Worm (Caenorhabditis elegans) whole organism, young adult: ENCODE measurements around the gene Y37A1B.4.

Source experiments
- C06A6.2 ChIP-seq: fragments of 200-800 bp; sonication (Bioruptor generic); conservative IDR thresholded peaks from 2 replicates; pipeline ENCODE4 v1.3.6; 2022; ENCODE audit warnings: missing genetic modification characterization, missing compliant biosample characterization
- F22D6.2 ChIP-seq: sonication (generic microtip); optimal IDR thresholded peaks from 2 replicates; lab custom pipeline; 2016; ENCODE audit warnings: mild to moderate bottlenecking, missing genetic modification characterization, missing compliant biosample characterization
- F37B4.10 ChIP-seq: fragments of 200-800 bp; sonication (Bioruptor generic); IDR thresholded peaks from 2 replicates; pipeline ENCODE4 v1.3.6; 2022; ENCODE audit warnings: missing genetic modification characterization, missing compliant biosample characterization
- F57A8.1 ChIP-seq: fragments of 200-800 bp; sonication (Bioruptor generic); optimal IDR thresholded peaks from 2 replicates; lab custom pipeline; 2018; ENCODE audit warnings: mild to moderate bottlenecking, missing genetic modification characterization, moderate library complexity, missing compliant biosample characterization
- K12H6.12 ChIP-seq: fragments of 200-800 bp; sonication (Bioruptor generic); optimal IDR thresholded peaks from 2 replicates; lab custom pipeline; 2018; ENCODE audit warnings: mild to moderate bottlenecking, missing genetic modification characterization, missing compliant biosample characterization
- T07F8.4 ChIP-seq: sonication (generic microtip); optimal IDR thresholded peaks from 2 replicates; lab custom pipeline; 2016; ENCODE audit warnings: mild to moderate bottlenecking, missing genetic modification characterization, moderate library complexity, missing compliant biosample characterization
- Y53F4B.3 ChIP-seq: fragments of 200-800 bp; sonication (Bioruptor generic); IDR thresholded peaks from 2 replicates; pipeline ENCODE4 v1.3.6; 2022; ENCODE audit warnings: missing genetic modification reagents, missing genetic modification characterization, missing compliant biosample characterization
- Y95B8A.8 ChIP-seq: fragments of 200-800 bp; sonication (Bioruptor generic); IDR thresholded peaks from 2 replicates; pipeline ENCODE4 v1.3.6; 2022; ENCODE audit warnings: missing genetic modification reagents, missing genetic modification characterization, missing compliant biosample characterization
- aptf-3 ChIP-seq: fragments of 200-800 bp; sonication (Bioruptor generic); IDR thresholded peaks from 2 replicates; pipeline ENCODE4 v1.3.6; 2022; ENCODE audit warnings: missing genetic modification characterization, missing compliant biosample characterization
- athp-1 ChIP-seq: sonication (generic microtip); optimal IDR thresholded peaks from 2 replicates; lab custom pipeline; 2017; ENCODE audit warnings: mild to moderate bottlenecking, missing genetic modification characterization, missing compliant biosample characterization
- ceh-27 ChIP-seq: fragments of 200-800 bp; sonication (Bioruptor generic); optimal IDR thresholded peaks from 2 replicates; lab custom pipeline; 2018; ENCODE audit warnings: mild to moderate bottlenecking, missing genetic modification characterization, moderate library complexity, missing compliant biosample characterization
- ceh-58 ChIP-seq: fragments of 200-800 bp; sonication (Bioruptor generic); IDR thresholded peaks from 2 replicates; pipeline ENCODE4 v1.3.6; 2022; ENCODE audit warnings: missing genetic modification characterization, missing compliant biosample characterization
- ceh-91 ChIP-seq: fragments of 200-800 bp; sonication (Bioruptor generic); IDR thresholded peaks from 2 replicates; pipeline ENCODE4 v1.3.6; 2022; ENCODE audit warnings: missing genetic modification reagents, missing genetic modification characterization, missing compliant biosample characterization
- dpff-1 ChIP-seq: sonication (generic microtip); optimal IDR thresholded peaks from 2 replicates; lab custom pipeline; 2017; ENCODE audit warnings: mild to moderate bottlenecking, missing genetic modification characterization, missing compliant biosample characterization
- dpl-1 ChIP-seq: fragments of 150-350 bp; optimal IDR thresholded peaks from 2 replicates; lab custom pipeline; 2014; ENCODE audit warnings: missing biosample characterization, missing genetic modification reagents, missing genetic modification characterization
- egl-18 ChIP-seq: fragments of 200-800 bp; sonication (Bioruptor generic); IDR thresholded peaks from 2 replicates; pipeline ENCODE4 v1.3.6; 2022; ENCODE audit warnings: missing genetic modification reagents, missing genetic modification characterization, missing compliant biosample characterization
- ekl-4 ChIP-seq: fragments of 200-800 bp; sonication (Bioruptor generic); IDR thresholded peaks from 2 replicates; pipeline ENCODE4 v1.3.6; 2022; ENCODE audit warnings: missing genetic modification reagents, missing genetic modification characterization, missing compliant biosample characterization
- ets-4 ChIP-seq: fragments of 200-800 bp; sonication (Bioruptor generic); optimal IDR thresholded peaks from 2 replicates; lab custom pipeline; 2018; ENCODE audit warnings: mild to moderate bottlenecking, missing genetic modification characterization, missing compliant biosample characterization
- fkh-3 ChIP-seq: sonication (generic microtip); optimal IDR thresholded peaks from 2 replicates; lab custom pipeline; 2016; ENCODE audit warnings: mild to moderate bottlenecking, missing genetic modification characterization, missing compliant biosample characterization
- him-1 ChIP-seq: sonication (generic microtip); optimal IDR thresholded peaks from 2 replicates; lab custom pipeline; 2016; ENCODE audit warnings: missing genotype, missing genetic modification reagents, missing genetic modification characterization, missing compliant biosample characterization
- hlh-12 ChIP-seq: sonication (generic microtip); optimal IDR thresholded peaks from 2 replicates; lab custom pipeline; 2016; ENCODE audit warnings: missing genetic modification characterization, missing compliant biosample characterization
- hlh-26 ChIP-seq: fragments of 200-800 bp; sonication (Bioruptor generic); conservative IDR thresholded peaks from 2 replicates; pipeline ENCODE4 v1.3.6; 2022; ENCODE audit warnings: missing genetic modification reagents, missing genetic modification characterization, missing compliant biosample characterization
- hsf-1 ChIP-seq: fragments of 200-800 bp; sonication (Bioruptor generic); IDR thresholded peaks from 2 replicates; pipeline ENCODE4 v1.3.6; 2022; ENCODE audit warnings: missing genetic modification reagents, missing genetic modification characterization, missing compliant biosample characterization
- let-526 ChIP-seq: fragments of 200-800 bp; sonication (Bioruptor generic); IDR thresholded peaks from 2 replicates; pipeline ENCODE4 v1.3.6; 2022; ENCODE audit warnings: missing genetic modification reagents, missing genetic modification characterization, missing compliant biosample characterization
- lin-26 ChIP-seq: fragments of 200-800 bp; sonication (Bioruptor generic); IDR thresholded peaks from 2 replicates; pipeline ENCODE4 v1.3.6; 2022; ENCODE audit warnings: missing genetic modification reagents, missing genetic modification characterization, missing compliant biosample characterization
- lin-35 ChIP-seq, 3 experiments: fragments of 150-350 bp in 2 of 3; sonication (generic microtip) in 1 of 3; optimal IDR thresholded peaks; 2 replicates each; lab custom pipeline; 2014 to 2018; ENCODE audit warnings: missing biosample characterization in 3 of 3, missing genetic modification characterization in 3 of 3, missing genetic modification reagents in 3 of 3
- lir-1 ChIP-seq: fragments of 200-800 bp; sonication (Bioruptor generic); conservative IDR thresholded peaks from 2 replicates; pipeline ENCODE4 v1.3.6; 2022; ENCODE audit warnings: missing genetic modification reagents, missing genetic modification characterization, missing compliant biosample characterization
- lsl-1 ChIP-seq: fragments of 200-800 bp; sonication (Bioruptor generic); optimal IDR thresholded peaks from 2 replicates; lab custom pipeline; 2018; ENCODE audit warnings: mild to moderate bottlenecking, missing genetic modification characterization, moderate library complexity, missing compliant biosample characterization
- lsy-27 ChIP-seq: sonication (generic microtip); optimal IDR thresholded peaks from 2 replicates; lab custom pipeline; 2017; ENCODE audit warnings: missing genetic modification characterization, mild to moderate bottlenecking, missing compliant biosample characterization, antibody characterized with exemption, missing genotype, borderline replicate concordance; ENCODE audit not compliant: insufficient read depth
- madf-10 ChIP-seq: sonication (generic microtip); optimal IDR thresholded peaks from 2 replicates; lab custom pipeline; 2016; ENCODE audit warnings: mild to moderate bottlenecking, missing genetic modification characterization, missing compliant biosample characterization
- madf-3 ChIP-seq: fragments of 200-800 bp; sonication (Bioruptor generic); IDR thresholded peaks from 2 replicates; pipeline ENCODE4 v1.3.6; 2022; ENCODE audit warnings: missing genetic modification reagents, missing genetic modification characterization, missing compliant biosample characterization
- madf-8 ChIP-seq: fragments of 200-800 bp; sonication (Bioruptor generic); conservative IDR thresholded peaks from 2 replicates; pipeline ENCODE4 v1.3.6; 2022; ENCODE audit warnings: missing genetic modification reagents, missing genetic modification characterization, missing compliant biosample characterization
- mel-28 ChIP-seq: sonication (generic microtip); optimal IDR thresholded peaks from 2 replicates; lab custom pipeline; 2016; ENCODE audit warnings: borderline replicate concordance, mild to moderate bottlenecking, missing genetic modification characterization, missing compliant biosample characterization
- mes-4 ChIP-seq: sonication (generic microtip); optimal IDR thresholded peaks from 2 replicates; lab custom pipeline; 2016; ENCODE audit warnings: missing genotype, missing genetic modification characterization, missing compliant biosample characterization
- nhr-120 ChIP-seq: fragments of 200-800 bp; sonication (Bioruptor generic); IDR thresholded peaks from 2 replicates; pipeline ENCODE4 v1.3.6; 2022; ENCODE audit warnings: missing genetic modification characterization, missing compliant biosample characterization
- pbrm-1 ChIP-seq: fragments of 200-800 bp; sonication (Bioruptor generic); IDR thresholded peaks from 2 replicates; pipeline ENCODE4 v1.3.6; 2022; ENCODE audit warnings: missing genetic modification reagents, missing genetic modification characterization, missing compliant biosample characterization
- rpc-1 ChIP-seq, 2 experiments: fragments of 150-350 bp in 1 of 2; sonication (generic microtip) in 1 of 2; optimal IDR thresholded peaks; 2 replicates each; lab custom pipeline; 2014 to 2018; ENCODE audit warnings: missing biosample characterization in 1 of 2, missing genetic modification characterization in 1 of 2, missing genetic modification reagents in 1 of 2, missing genotype in 1 of 2
- sdz-38 ChIP-seq: sonication (generic microtip); optimal IDR thresholded peaks from 2 replicates; lab custom pipeline; 2016; ENCODE audit warnings: missing genotype, missing genetic modification characterization, missing compliant biosample characterization
- snpc-1.3 ChIP-seq: sonication (generic microtip); optimal IDR thresholded peaks from 2 replicates; lab custom pipeline; 2017; ENCODE audit warnings: missing genetic modification characterization, mild to moderate bottlenecking, missing compliant biosample characterization, antibody characterized with exemption, moderate library complexity, missing genotype, missing genetic modification reagents; ENCODE audit not compliant: insufficient read depth
- tbx-9 ChIP-seq: sonication (generic microtip); optimal IDR thresholded peaks from 2 replicates; lab custom pipeline; 2016; ENCODE audit warnings: borderline replicate concordance, missing genetic modification characterization, inconsistent platforms, missing compliant biosample characterization
- tlf-1 ChIP-seq: fragments of 200-800 bp; sonication (Bioruptor generic); optimal IDR thresholded peaks from 2 replicates; lab custom pipeline; 2018; ENCODE audit warnings: mild to moderate bottlenecking, missing genetic modification characterization, missing compliant biosample characterization
- unc-130 ChIP-seq: sonication (generic microtip); optimal IDR thresholded peaks from 2 replicates; lab custom pipeline; 2016; ENCODE audit warnings: missing genetic modification reagents, missing genetic modification characterization, missing compliant biosample characterization
- ztf-18 ChIP-seq: sonication (generic microtip); optimal IDR thresholded peaks from 2 replicates; lab custom pipeline; 2016; ENCODE audit warnings: missing genotype, mild to moderate bottlenecking, missing genetic modification characterization, missing compliant biosample characterization
- ztf-25 ChIP-seq: fragments of 200-800 bp; sonication (Bioruptor generic); IDR thresholded peaks from 2 replicates; pipeline ENCODE4 v1.3.6; 2022; ENCODE audit warnings: missing genetic modification reagents, missing genetic modification characterization, missing compliant biosample characterization
- ztf-28 ChIP-seq: fragments of 200-800 bp; sonication (Bioruptor generic); IDR thresholded peaks from 2 replicates; pipeline ENCODE4 v1.3.6; 2022; ENCODE audit warnings: missing genetic modification reagents, missing genetic modification characterization, missing compliant biosample characterization
- ztf-3 ChIP-seq: fragments of 200-800 bp; sonication (Bioruptor generic); optimal IDR thresholded peaks from 2 replicates; lab custom pipeline; 2018; ENCODE audit warnings: mild to moderate bottlenecking, missing genetic modification characterization, missing compliant biosample characterization

Gene Y37A1B.4

DNA sequence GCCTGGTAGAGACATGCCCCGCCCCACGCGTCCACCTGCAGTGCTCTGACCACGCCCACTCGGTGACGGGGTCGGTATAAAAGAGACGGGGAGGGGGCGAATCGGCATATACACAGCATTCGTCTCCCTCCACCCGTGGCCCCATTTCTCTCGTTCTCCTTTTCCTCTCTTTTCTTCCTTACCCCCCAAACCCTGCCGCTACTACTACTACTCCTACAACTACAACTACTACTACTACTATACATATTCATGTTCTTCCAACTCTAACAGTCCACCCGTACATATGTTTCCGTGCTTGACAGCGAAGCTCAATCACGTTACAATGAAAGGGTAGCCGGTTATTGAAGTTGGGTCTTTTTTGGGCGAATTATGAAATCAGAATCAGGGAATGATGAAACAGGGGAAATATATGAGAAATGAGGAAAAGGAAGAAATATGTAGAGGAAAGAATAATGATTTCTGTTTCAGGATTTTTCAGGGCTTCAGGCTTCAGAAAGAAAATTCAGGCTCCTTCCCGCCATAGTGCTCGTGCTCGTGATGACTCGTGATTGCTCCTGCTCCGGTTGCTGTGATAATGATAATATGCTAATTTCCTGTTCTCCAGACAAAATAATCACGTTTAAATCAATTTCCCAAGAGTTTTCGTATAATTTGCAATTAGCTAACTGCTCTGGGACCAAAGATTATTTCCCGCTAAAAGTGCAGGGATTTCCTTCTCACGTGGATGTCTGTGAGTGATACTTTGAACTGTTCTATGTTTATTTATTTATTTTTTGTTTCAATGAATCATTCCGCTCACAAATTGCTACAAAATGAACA is 26.6 kb downstream of the Y37A1B.4 start (continued):
- TF ChIP-seq lin-35 (GFP tag; optimal IDR thresholded peaks at IDR 0.05; lab: Kevin White, UChicago) (peak in 1 of 3 experiments; percentile 9), hsf-1 (GFP tag; lab: Robert Waterston, UW) (0 out of 2 replicates have a peak, but pooled peaks have one; percentile 4), egl-18 (GFP tag; lab: Robert Waterston, UW) (peak; percentile 62; the same call in 1 of the 2 replicates), madf-10 (tag; lab: Kevin White, UChicago) (peak; percentile 44), ztf-3 (GFP tag; lab: Kevin White, UChicago) (no peak), pbrm-1 (peak; percentile 45; the same call in 1 of the 2 replicates), lsl-1 (GFP tag; lab: Kevin White, UChicago) (no peak), snpc-1.3 (tag; lab: Kevin White, UChicago) (no peak), ztf-28 (no peak), tlf-1 (GFP tag; lab: Kevin White, UChicago) (peak; percentile 79), ceh-91 (GFP tag; lab: Robert Waterston, UW) (no peak), ztf-25 (GFP tag; lab: Robert Waterston, UW) (no peak), lir-1 (no peak), tbx-9 (tag; lab: Kevin White, UChicago) (no peak), ztf-18 (tag; lab: Kevin White, UChicago) (no peak), let-526 (peak; percentile 69; the same call in 1 of the 2 replicates), ceh-27 (GFP tag; lab: Kevin White, UChicago) (peak; percentile 44), madf-3 (GFP tag; lab: Robert Waterston, UW) (no peak; the same call in 1 of the 2 replicates), unc-130 (GFP tag; lab: Kevin White, UChicago) (no peak), aptf-3 (GFP tag; lab: Robert Waterston, UW) (no peak), dpl-1 (GFP tag; lab: Kevin White, UChicago) (no peak), madf-8 (GFP tag; lab: Robert Waterston, UW) (no peak), C06A6.2 (GFP tag; lab: Robert Waterston, UW) (no peak), athp-1 (tag; lab: Kevin White, UChicago) (no peak), sdz-38 (no peak), ekl-4 (GFP tag; lab: Robert Waterston, UW) (peak; percentile 40; the same call in 1 of the 2 replicates), rpc-1 (optimal IDR thresholded peaks at IDR 0.05; lab: Kevin White, UChicago) (no peak), rpc-1 (tag; optimal IDR thresholded peaks at IDR 0.05; lab: Kevin White, UChicago) (no peak), ets-4 (GFP tag; lab: Kevin White, UChicago) (peak; percentile 21), K12H6.12 (peak; percentile 69), dpff-1 (tag; lab: Kevin White, UChicago) (peak; percentile 91), Y95B8A.8 (GFP tag; lab: Robert Waterston, UW) (no peak), lin-26 (GFP tag; lab: Robert Waterston, UW) (peak; percentile 49; the same call in 1 of the 2 replicates), ceh-58 (GFP tag; lab: Robert Waterston, UW) (no peak), nhr-120 (GFP tag; lab: Robert Waterston, UW) (0 out of 2 replicates have a peak, but pooled peaks have one; percentile 63), him-1 (tag; lab: Kevin White, UChicago) (no peak), mel-28 (tag; lab: Kevin White, UChicago) (peak; percentile 91), hlh-26 (GFP tag; lab: Robert Waterston, UW) (0 out of 2 replicates have a peak, but pooled peaks have one; percentile 35), Y53F4B.3 (GFP tag; lab: Robert Waterston, UW) (no peak), hlh-12 (peak; percentile 59), F57A8.1 (no peak), T07F8.4 (no peak), F22D6.2 (tag; lab: Kevin White, UChicago) (no peak), F37B4.10 (GFP tag; lab: Robert Waterston, UW) (no peak), mes-4 (tag; lab: Kevin White, UChicago) (no peak), fkh-3 (tag; lab: Kevin White, UChicago) (peak; percentile 96), lsy-27 (tag; lab: Kevin White, UChicago) (no peak)
